Fruit fly (Drosophila melanogaster): ENCODE measurements around the gene CG9555.
A peak's percentile ranks its signal among the peaks of the same experiment; 100 is the strongest.

CG9555 gene

dm6 chr2L:8951184-8951934, 40.2 kb upstream of the CG9555 start, which contains the start of gene C1GalTA:
Gene C1GalTA, minus strand, starts transcription at chr2L:8951216.
- TF ChIP-seq lola (GFP tag; optimal IDR thresholded peaks at IDR 0.05) (no peak), Rel (GFP tag; optimal IDR thresholded peaks at IDR 0.05) (peak; percentile 65), Rel (tag; optimal IDR thresholded peaks at IDR 0.05) (peak; percentile 90), rgr (GFP tag; optimal IDR thresholded peaks at IDR 0.05) (peak; percentile 96), dsf (GFP tag; optimal IDR thresholded peaks at IDR 0.05; ENCODE audit: borderline replicate concordance) (no peak), br (GFP tag; optimal IDR thresholded peaks at IDR 0.05) (peak; percentile 81), GATAd (GFP tag; optimal IDR thresholded peaks at IDR 0.05) (no peak), tai (GFP tag; optimal IDR thresholded peaks at IDR 0.05) (peak; percentile 41), jim (GFP tag; optimal IDR thresholded peaks at IDR 0.05) (no peak), Hr78 (GFP tag; optimal IDR thresholded peaks at IDR 0.05) (no peak), CG9705 (GFP tag; optimal IDR thresholded peaks at IDR 0.05) (peak; percentile 92), h (GFP tag; optimal IDR thresholded peaks at IDR 0.05) (peak; percentile 88), sage (GFP tag; optimal IDR thresholded peaks at IDR 0.05) (peak; percentile 29), Mio (GFP tag; optimal IDR thresholded peaks at IDR 0.05) (no peak), Vsx2 (GFP tag; optimal IDR thresholded peaks at IDR 0.05; ENCODE audit: partially characterized antibody) (no peak), HLH106 (tag; optimal IDR thresholded peaks at IDR 0.05) (peak; percentile 99), Dfd (GFP tag; optimal IDR thresholded peaks at IDR 0.05) (peak; percentile 80), foxo (GFP tag; optimal IDR thresholded peaks at IDR 0.05) (peak in 1 of 2 experiments; percentile 98), ey (GFP tag; optimal IDR thresholded peaks at IDR 0.05) (peak; percentile 69), Myc (optimal IDR thresholded peaks at IDR 0.05) (no peak), OdsH (GFP tag; optimal IDR thresholded peaks at IDR 0.05) (peak; percentile 98), pan (optimal IDR thresholded peaks at IDR 0.05) (no peak), Jra (GFP tag; optimal IDR thresholded peaks at IDR 0.05) (peak; percentile 36), Sp1 (GFP tag; optimal IDR thresholded peaks at IDR 0.05) (peak; percentile 99), dmrt93B (GFP tag; optimal IDR thresholded peaks at IDR 0.05) (peak; percentile 96), sv (GFP tag; optimal IDR thresholded peaks at IDR 0.05) (peak; percentile 87), Hnf4 (GFP tag; optimal IDR thresholded peaks at IDR 0.05) (peak; percentile 83), Abd-B (GFP tag; optimal IDR thresholded peaks at IDR 0.05) (no peak), fru (GFP tag; optimal IDR thresholded peaks at IDR 0.05) (peak; percentile 88), woc (GFP tag; optimal IDR thresholded peaks at IDR 0.05) (peak; percentile 69), usp (GFP tag; optimal IDR thresholded peaks at IDR 0.05) (no peak), Hr83 (GFP tag; optimal IDR thresholded peaks at IDR 0.05; ENCODE audit: poor library complexity, severe bottlenecking) (no peak), N (GFP tag; optimal IDR thresholded peaks at IDR 0.05) (no peak), brk (GFP tag; optimal IDR thresholded peaks at IDR 0.05) (peak; percentile 88), CG32264 (GFP tag; optimal IDR thresholded peaks at IDR 0.05) (no peak), CrebA (GFP tag; optimal IDR thresholded peaks at IDR 0.05; ENCODE audit: borderline replicate concordance) (no peak), psq (GFP tag; optimal IDR thresholded peaks at IDR 0.05) (peak; percentile 96), Dif (GFP tag; optimal IDR thresholded peaks at IDR 0.05; ENCODE audit: partially characterized antibody) (peak; percentile 70), dl (GFP tag; optimal IDR thresholded peaks at IDR 0.05; ENCODE audit: insufficient read depth in 1 of 2, partially characterized antibody in 2 of 2) (peak; percentile 36 to 42)

- TF ChIP-seq N (GFP tag; optimal IDR thresholded peaks at IDR 0.05) (no peak), rgr (GFP tag; optimal IDR thresholded peaks at IDR 0.05) (peak; percentile 74), ey (GFP tag; optimal IDR thresholded peaks at IDR 0.05) (peak; percentile 70), CG9705 (GFP tag; optimal IDR thresholded peaks at IDR 0.05) (no peak), CrebA (GFP tag; optimal IDR thresholded peaks at IDR 0.05; ENCODE audit: borderline replicate concordance) (peak; percentile 79), Rel (GFP tag; optimal IDR thresholded peaks at IDR 0.05) (no peak), Rel (tag; optimal IDR thresholded peaks at IDR 0.05) (no peak), OdsH (GFP tag; optimal IDR thresholded peaks at IDR 0.05) (peak; percentile 67), Hr83 (GFP tag; optimal IDR thresholded peaks at IDR 0.05; ENCODE audit: poor library complexity, severe bottlenecking) (no peak), HLH106 (tag; optimal IDR thresholded peaks at IDR 0.05) (peak; percentile 45), h (GFP tag; optimal IDR thresholded peaks at IDR 0.05) (peak; percentile 75), psq (GFP tag; optimal IDR thresholded peaks at IDR 0.05) (peak; percentile 48), foxo (GFP tag; optimal IDR thresholded peaks at IDR 0.05) (peak in 1 of 2 experiments; percentile 76), Sp1 (GFP tag; optimal IDR thresholded peaks at IDR 0.05) (peak; percentile 68), lola (GFP tag; optimal IDR thresholded peaks at IDR 0.05) (no peak), Jra (GFP tag; optimal IDR thresholded peaks at IDR 0.05) (no peak), woc (GFP tag; optimal IDR thresholded peaks at IDR 0.05) (peak; percentile 48), tai (GFP tag; optimal IDR thresholded peaks at IDR 0.05) (peak; percentile 25), dl (GFP tag; optimal IDR thresholded peaks at IDR 0.05; ENCODE audit: insufficient read depth in 1 of 2, partially characterized antibody in 2 of 2) (no peak), Hnf4 (GFP tag; optimal IDR thresholded peaks at IDR 0.05) (peak; percentile 4), Vsx2 (GFP tag; optimal IDR thresholded peaks at IDR 0.05; ENCODE audit: partially characterized antibody) (peak; percentile 49), Dif (GFP tag; optimal IDR thresholded peaks at IDR 0.05; ENCODE audit: partially characterized antibody) (peak; percentile 81), fru (GFP tag; optimal IDR thresholded peaks at IDR 0.05) (peak; percentile 71), dmrt93B (GFP tag; optimal IDR thresholded peaks at IDR 0.05) (no peak), br (GFP tag; optimal IDR thresholded peaks at IDR 0.05) (peak; percentile 68)
Measured at dm6 chr2L:8952194-8953037, 39.1 kb upstream of the CG9555 start.
